Worm (Caenorhabditis elegans): Measurements from ENCODE around the gene F54H5.14.

The F54H5.14 gene

DNA sequence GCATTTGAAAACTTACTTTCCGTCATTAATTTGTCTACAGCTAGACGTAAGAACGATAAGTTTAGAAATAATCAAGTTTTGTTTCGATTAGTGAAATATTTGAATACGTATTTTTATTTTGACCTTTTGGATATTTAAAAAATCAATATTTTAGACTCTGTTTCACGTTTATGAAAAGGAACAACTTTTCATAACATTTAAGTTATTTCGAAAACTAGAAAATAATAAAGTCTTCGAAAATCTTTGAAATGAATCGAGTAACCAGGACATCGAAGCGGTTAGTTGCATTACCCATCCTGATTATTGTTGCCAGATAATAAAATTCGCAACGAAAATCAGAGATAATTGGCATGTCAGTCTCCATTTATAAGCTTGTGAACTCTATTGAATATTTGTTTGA lies 44.0 kb downstream of the F54H5.14 start, which contains the start of gene C56C10.6:
C56C10.6 (minus strand) TSS at position 101 of the 400 bp plus-strand sequence.
- TF ChIP-seq unc-120 (tag; optimal IDR thresholded peaks at IDR 0.05; ENCODE audit: poor library complexity, severe bottlenecking) (no peak), sptf-1 (tag; optimal IDR thresholded peaks at IDR 0.05) (no peak), mab-5 (tag; optimal IDR thresholded peaks at IDR 0.05) (no peak), unc-62 (GFP tag; optimal IDR thresholded peaks at IDR 0.05) (no peak), nhr-2 (tag; optimal IDR thresholded peaks at IDR 0.05) (no peak), tbx-8 (GFP tag; optimal IDR thresholded peaks at IDR 0.05) (no peak)

DNA sequence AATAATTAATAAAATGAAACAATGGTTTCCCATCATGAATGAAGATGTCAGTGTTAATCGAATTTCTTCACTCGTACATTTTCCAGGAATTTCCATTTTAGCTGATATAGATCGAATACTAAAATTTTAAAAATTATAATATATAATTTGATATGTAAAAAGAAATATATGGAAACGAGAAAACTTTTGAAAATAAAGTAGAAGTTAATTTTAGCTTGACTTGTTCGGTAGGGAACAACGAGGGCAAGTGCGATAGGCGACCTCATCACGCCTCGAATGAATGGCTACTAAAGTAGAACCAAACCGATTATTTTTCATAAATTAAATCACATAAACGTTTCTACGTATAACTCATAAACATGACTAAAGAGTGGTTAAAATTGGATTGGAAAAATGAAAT lies 46.8 kb downstream of the F54H5.14 start, which contains the start of gene sra-31:
sra-31 (minus strand) TSS at position 101 of the 400 bp plus-strand sequence.
- TF ChIP-seq nhr-237 (tag; optimal IDR thresholded peaks at IDR 0.05) (no peak), nhr-12 (tag; optimal IDR thresholded peaks at IDR 0.05) (no peak), elt-1 (tag; optimal IDR thresholded peaks at IDR 0.05; ENCODE audit: borderline replicate concordance, insufficient read depth) (no peak), sem-2 (GFP tag; optimal IDR thresholded peaks at IDR 0.05) (no peak), tbx-8 (GFP tag; optimal IDR thresholded peaks at IDR 0.05) (no peak)

DNA sequence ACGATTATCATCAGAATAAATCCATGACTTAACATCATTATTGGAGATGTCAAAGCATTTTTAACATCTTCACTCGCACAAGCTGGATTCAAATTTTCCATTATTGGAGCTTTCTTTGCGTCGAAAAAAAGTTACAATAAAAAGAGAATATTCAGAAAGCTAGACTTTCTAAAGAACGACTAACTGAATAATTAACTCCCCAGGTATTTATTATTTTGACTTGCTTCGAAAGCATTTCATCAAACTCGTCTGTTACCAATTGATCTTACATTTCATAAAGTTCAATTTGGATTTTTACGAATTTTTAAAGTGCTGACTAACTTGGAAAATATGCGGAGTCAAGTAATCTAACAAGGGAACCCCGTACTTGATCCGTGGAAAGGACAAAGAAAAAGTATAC lies 49.6 kb downstream of the F54H5.14 start, which contains the start of gene sra-29:
sra-29 (minus strand) TSS at position 101 of the 400 bp plus-strand sequence.
- TF ChIP-seq ceh-39 (tag; optimal IDR thresholded peaks at IDR 0.05): no peak
- TF ChIP-seq nhr-237 (tag; optimal IDR thresholded peaks at IDR 0.05): no peak

DNA sequence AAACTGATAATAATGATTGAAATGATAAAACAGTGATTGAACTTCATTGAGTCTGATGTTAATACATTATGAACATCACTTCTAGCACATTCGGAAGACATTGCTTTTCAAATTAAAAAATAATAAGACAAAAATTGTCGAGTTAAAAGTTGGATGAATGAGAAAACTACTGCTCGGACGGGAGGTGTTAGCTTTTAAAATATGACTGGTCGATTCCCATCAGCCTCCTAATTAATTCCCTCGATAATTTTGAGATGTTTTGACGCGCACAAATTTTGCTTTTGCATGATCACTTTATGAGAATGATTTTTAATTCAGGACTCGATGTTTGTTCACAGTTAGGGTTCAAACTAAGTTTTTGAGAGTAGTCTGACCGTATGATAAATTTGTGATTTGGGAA lies 51.5 kb downstream of the F54H5.14 start, which contains the start of gene sra-28:
sra-28 (minus strand) TSS at position 101 of the 400 bp plus-strand sequence.
- TF ChIP-seq snpc-4 (tag; optimal IDR thresholded peaks at IDR 0.05) (no peak), nhr-12 (tag; optimal IDR thresholded peaks at IDR 0.05) (no peak), sem-2 (GFP tag; optimal IDR thresholded peaks at IDR 0.05) (no peak), ces-1 (GFP tag; optimal IDR thresholded peaks at IDR 0.05) (no peak), ceh-83 (GFP tag; optimal IDR thresholded peaks at IDR 0.05) (no peak), unc-120 (tag; optimal IDR thresholded peaks at IDR 0.05; ENCODE audit: poor library complexity, severe bottlenecking) (no peak), hlh-1 (tag; optimal IDR thresholded peaks at IDR 0.05) (no peak), ceh-39 (tag; optimal IDR thresholded peaks at IDR 0.05) (no peak), blmp-1 (tag; optimal IDR thresholded peaks at IDR 0.05) (no peak), mls-2 (tag; optimal IDR thresholded peaks at IDR 0.05) (no peak), unc-39 (tag; optimal IDR thresholded peaks at IDR 0.05) (no peak), bed-3 (GFP tag; optimal IDR thresholded peaks at IDR 0.05) (no peak), unc-62 (GFP tag; optimal IDR thresholded peaks at IDR 0.05) (no peak)

All from whole organism, mixed stage, embryonic.